Worm (Caenorhabditis elegans): Measurements from ENCODE around the gene kbp-2.

kbp-2 gene

ce11 chrIII:4866762-4867161 is 36.9 kb downstream of the kbp-2 start, which contains the start of gene C35D10.17:
TSS of gene C35D10.17 (plus strand) at chrIII:4867062.
- TF ChIP-seq W03F9.2 (tag; optimal IDR thresholded peaks at IDR 0.05) (no peak), dao-5 (tag; optimal IDR thresholded peaks at IDR 0.05) (no peak), him-1 (tag; optimal IDR thresholded peaks at IDR 0.05) (no peak)

ce11 chrIII:4863127-4863526 is 40.6 kb downstream of the kbp-2 start, which contains the start of gene coq-8:
TSS of gene coq-8 (plus strand) at chrIII:4863427.
- TF ChIP-seq him-1 (tag; optimal IDR thresholded peaks at IDR 0.05), result no peak

DNA sequence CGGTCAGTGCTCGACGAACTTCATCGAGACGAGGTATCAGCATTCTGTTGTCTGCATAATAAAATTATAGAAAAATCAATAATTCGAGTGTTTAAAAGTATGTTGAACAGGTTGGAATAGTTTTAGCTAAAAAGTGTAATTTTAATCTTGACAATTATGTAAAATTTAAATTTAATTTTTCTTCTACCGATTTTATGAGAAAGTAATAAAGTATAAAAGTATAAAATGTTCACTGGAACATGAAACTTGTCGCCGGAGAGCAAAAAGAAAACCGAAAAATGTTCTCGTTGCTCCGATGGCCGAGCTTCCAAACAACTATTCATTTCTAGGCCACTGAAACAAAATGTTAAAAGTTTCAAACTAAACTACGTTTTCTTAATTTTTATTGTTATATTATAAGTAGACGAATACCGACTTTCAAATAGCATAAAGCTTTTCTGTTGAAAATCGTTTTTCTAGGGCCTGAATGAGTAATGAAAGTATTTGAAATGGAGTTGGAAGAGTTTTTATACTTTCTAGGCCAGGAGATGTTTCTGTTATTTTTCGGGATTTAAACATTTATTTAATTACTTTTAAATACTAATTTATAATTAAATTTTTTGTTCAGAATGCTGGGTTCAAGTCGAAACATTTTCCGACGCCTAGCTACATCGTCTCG is 41.8 kb downstream of the kbp-2 start, which contains the start of the genes C35D10.10 and C35D10.5:
TSS of gene C35D10.10 (minus strand) at position 51 of the 658 bp plus-strand sequence.
TSS of gene C35D10.5 (plus strand) at position 608 of the 658 bp plus-strand sequence.
- TF ChIP-seq him-1 (tag; optimal IDR thresholded peaks at IDR 0.05), result no peak
- TF ChIP-seq dao-5 (tag; optimal IDR thresholded peaks at IDR 0.05), result no peak
- no peak for TF ChIP-seq W03F9.2 (tag; optimal IDR thresholded peaks at IDR 0.05)

DNA sequence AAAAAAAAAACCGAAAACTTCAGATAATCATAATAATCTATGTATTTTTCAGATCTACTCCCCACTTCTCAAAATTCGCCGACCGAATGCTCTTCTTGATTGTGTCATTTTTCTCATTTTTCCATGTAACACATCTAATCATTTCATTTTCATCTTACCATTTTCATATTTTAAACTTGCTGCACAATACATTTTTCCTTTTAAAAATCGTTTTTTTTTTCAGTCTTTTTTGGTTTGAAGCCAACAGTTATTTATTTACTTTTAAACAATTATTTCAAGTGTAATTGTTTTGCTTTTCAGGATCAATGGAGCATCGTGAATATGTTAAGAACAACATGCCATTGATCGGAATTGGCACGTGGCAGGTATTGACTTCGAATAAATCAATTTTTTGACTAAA is 44.6 kb downstream of the kbp-2 start, which contains the start of gene C35D10.6:
TSS of gene C35D10.6 (plus strand) at position 301 of the 400 bp plus-strand sequence.
- no peak for TF ChIP-seq dao-5 (tag; optimal IDR thresholded peaks at IDR 0.05)
- TF ChIP-seq him-1 (tag; optimal IDR thresholded peaks at IDR 0.05), result no peak
- no peak for TF ChIP-seq W03F9.2 (tag; optimal IDR thresholded peaks at IDR 0.05)

DNA sequence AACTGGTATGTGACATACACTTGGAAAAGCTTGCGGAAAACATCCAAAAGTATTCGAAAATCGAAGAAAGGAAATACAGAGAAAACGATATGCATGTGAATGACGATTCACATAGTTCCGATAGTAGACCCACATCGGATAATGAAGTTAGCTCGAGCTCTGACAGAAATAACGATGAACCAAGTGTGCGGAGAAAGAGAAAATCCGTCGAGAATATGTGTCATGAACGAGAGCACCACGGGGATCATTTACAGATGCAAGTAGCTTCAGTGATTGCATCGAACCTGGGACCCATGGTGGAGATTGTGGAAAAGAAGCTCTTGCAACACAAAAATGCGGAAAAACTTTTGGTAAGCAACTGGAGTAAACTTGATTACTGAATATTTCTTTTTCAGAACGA is 46.7 kb downstream of the kbp-2 start:
- no peak for TF ChIP-seq W03F9.2 (tag; optimal IDR thresholded peaks at IDR 0.05)
- no peak for TF ChIP-seq dao-5 (tag; optimal IDR thresholded peaks at IDR 0.05)
- no peak for TF ChIP-seq him-1 (tag; optimal IDR thresholded peaks at IDR 0.05)

- TF ChIP-seq W03F9.2 (tag; optimal IDR thresholded peaks at IDR 0.05), result no peak
- TF ChIP-seq him-1 (tag; optimal IDR thresholded peaks at IDR 0.05), result no peak
- no peak for TF ChIP-seq dao-5 (tag; optimal IDR thresholded peaks at IDR 0.05)
Measured at ce11 chrIII:4856109-4856508, 47.6 kb downstream of the kbp-2 start, which contains the start of gene C35D10.7. TSS of gene C35D10.7 (plus strand) at chrIII:4856193.

- no peak for TF ChIP-seq him-1 (tag; optimal IDR thresholded peaks at IDR 0.05)
- TF ChIP-seq dao-5 (tag; optimal IDR thresholded peaks at IDR 0.05), result no peak
- no peak for TF ChIP-seq W03F9.2 (tag; optimal IDR thresholded peaks at IDR 0.05)
Measured at ce11 chrIII:4854918-4855317, 48.8 kb downstream of the kbp-2 start, which contains the start of gene C35D10.8. TSS of gene C35D10.8 (plus strand) at chrIII:4855218.

All from whole organism, L4/young adult.